Fruit fly (Drosophila melanogaster): ENCODE results near the gene CG14441.

Gene CG14441

dm6 chrX:6696467-6696866 lies 2.8 kb upstream of the CG14441 start (continued):
- peak; percentile 46; the same call in 1 of the 3 replicates for TF ChIP-seq CG3726 (GFP tag; IDR thresholded peaks at IDR 0.05)
- TF ChIP-seq fru (optimal IDR thresholded peaks at IDR 0.05), result no peak
- TF ChIP-seq Mrtf (GFP tag; IDR thresholded peaks at IDR 0.05), result 0 out of 3 replicates have a peak, but pooled peaks have one; percentile 49
- TF ChIP-seq Ravus (GFP tag; IDR thresholded peaks at IDR 0.05), result peak; percentile 35
- no peak for TF ChIP-seq fd102C (GFP tag; optimal IDR thresholded peaks at IDR 0.05)
- TF ChIP-seq Eip74EF (GFP tag; optimal IDR thresholded peaks at IDR 0.05), result peak in 1 of 2 experiments; percentile 58
- TF ChIP-seq Hr39 (optimal IDR thresholded peaks at IDR 0.05), result no peak
- TF ChIP-seq HLH3B (GFP tag; IDR thresholded peaks at IDR 0.05), result peak; percentile 33; the same call in 1 of the 2 replicates
- TF ChIP-seq CG2129 (GFP tag; IDR thresholded peaks at IDR 0.05; ENCODE audit: partially characterized antibody), result no peak
- TF ChIP-seq CG6175 (GFP tag; IDR thresholded peaks at IDR 0.05), result no peak
- TF ChIP-seq Hmx (GFP tag; optimal IDR thresholded peaks at IDR 0.05), result peak; percentile 10
- TF ChIP-seq CG1832 (GFP tag; optimal IDR thresholded peaks at IDR 0.05), result no peak
- TF ChIP-seq Fer3 (tag; optimal IDR thresholded peaks at IDR 0.05), result peak; percentile 58
- peak; percentile 54 to 61 for TF ChIP-seq dpn (GFP tag; optimal IDR thresholded peaks at IDR 0.05)
- no peak for TF ChIP-seq Poxn (GFP tag; IDR thresholded peaks at IDR 0.05)
- TF ChIP-seq Fer2 (tag; optimal IDR thresholded peaks at IDR 0.05), result peak; percentile 50
- peak; percentile 41 for TF ChIP-seq fd3F (GFP tag; optimal IDR thresholded peaks at IDR 0.05)
- peak; percentile 75 for TF ChIP-seq CG31441 (GFP tag; IDR thresholded peaks at IDR 0.05)
- no peak for TF ChIP-seq sr (GFP tag; IDR thresholded peaks at IDR 0.05)
- peak; percentile 54 for TF ChIP-seq CG32772 (GFP tag; IDR thresholded peaks at IDR 0.05)
- peak; percentile 66 for TF ChIP-seq CG6683 (GFP tag; optimal IDR thresholded peaks at IDR 0.05)
- peak; percentile 89 for TF ChIP-seq lab (GFP tag; optimal IDR thresholded peaks at IDR 0.05)
- TF ChIP-seq Vsx1 (GFP tag; optimal IDR thresholded peaks at IDR 0.05), result peak; percentile 39
- peak; percentile 54 for TF ChIP-seq CG1529 (GFP tag; optimal IDR thresholded peaks at IDR 0.05)
- peak; percentile 63 for TF ChIP-seq CG9727 (GFP tag; optimal IDR thresholded peaks at IDR 0.05)
- no peak for TF ChIP-seq da (GFP tag; optimal IDR thresholded peaks at IDR 0.05)
- TF ChIP-seq CG12744 (GFP tag; optimal IDR thresholded peaks at IDR 0.05), result peak; percentile 54
- TF ChIP-seq CG12104 (GFP tag; optimal IDR thresholded peaks at IDR 0.05), result peak; percentile 44
- peak; percentile 51 for TF ChIP-seq CG6254 (GFP tag; optimal IDR thresholded peaks at IDR 0.05)
- TF ChIP-seq Ptx1 (GFP tag; IDR thresholded peaks at IDR 0.05), result peak; percentile 71
- no peak for TF ChIP-seq CG10274 (GFP tag; optimal IDR thresholded peaks at IDR 0.05)
- TF ChIP-seq bigmax (GFP tag; optimal IDR thresholded peaks at IDR 0.05), result no peak
- no peak for TF ChIP-seq NC2α (GFP tag; optimal IDR thresholded peaks at IDR 0.05)
- peak; percentile 58 for TF ChIP-seq lmd (GFP tag; IDR thresholded peaks at IDR 0.05)
- peak; percentile 63 for TF ChIP-seq Sox100B (GFP tag; optimal IDR thresholded peaks at IDR 0.05)
- TF ChIP-seq CG10147 (GFP tag; optimal IDR thresholded peaks at IDR 0.05), result peak; percentile 79
- TF ChIP-seq gsb (GFP tag; IDR thresholded peaks at IDR 0.05), result no peak
- no peak for TF ChIP-seq hth (optimal IDR thresholded peaks at IDR 0.05)
- TF ChIP-seq CG13296 (GFP tag; optimal IDR thresholded peaks at IDR 0.05), result peak; percentile 82
- peak; percentile 15 for TF ChIP-seq fd96Cb (tag; optimal IDR thresholded peaks at IDR 0.05)
- TF ChIP-seq ttk (GFP tag; IDR thresholded peaks at IDR 0.05), result peak; percentile 47; the same call in 1 of the 2 replicates
- TF ChIP-seq btn (GFP tag; optimal IDR thresholded peaks at IDR 0.05), result no peak
- peak; percentile 16 for TF ChIP-seq CG3407 (GFP tag; optimal IDR thresholded peaks at IDR 0.05)
- no peak for TF ChIP-seq CG31388 (GFP tag; optimal IDR thresholded peaks at IDR 0.05)
- TF ChIP-seq vnd (GFP tag; IDR thresholded peaks at IDR 0.05; ENCODE audit: partially characterized antibody), result no peak
- peak; percentile 15 for TF ChIP-seq Max (GFP tag; optimal IDR thresholded peaks at IDR 0.05)
- no peak for TF ChIP-seq GATAe (GFP tag; conservative IDR thresholded peaks at IDR 0.05)
- TF ChIP-seq CG17328 (GFP tag; IDR thresholded peaks at IDR 0.05), result peak; percentile 62
- no peak for TF ChIP-seq cad (GFP tag; optimal IDR thresholded peaks at IDR 0.05)

Measured in whole organism, embryonic.